Fruit fly (Drosophila melanogaster) whole organism, embryonic: ENCODE measurements around the gene spn-F.

ENCODE experiments used
- Bgb ChIP-seq: fragments of 200-800 bp; sonication (Bioruptor generic); IDR thresholded peaks from 2 replicates; pipeline ENCODE4 v1.3.6; 2022; ENCODE audit warnings: missing biosample characterization, missing genetic modification characterization; ENCODE audit not compliant: partially characterized antibody
- BtbVII ChIP-seq: fragments of 200-800 bp; sonication (Bioruptor generic); optimal IDR thresholded peaks from 3 replicates; lab custom pipeline; 2017; ENCODE audit warnings: missing biosample characterization, mild to moderate bottlenecking, missing genetic modification characterization
- Bteb2 ChIP-seq: fragments of 200-800 bp; sonication (Bioruptor generic); optimal IDR thresholded peaks from 2 replicates; lab custom pipeline; 2016; ENCODE audit warnings: missing biosample characterization, missing genetic modification characterization
- CG10366 ChIP-seq: fragments of 200-800 bp; sonication (Bioruptor generic); IDR thresholded peaks from 2 replicates; pipeline ENCODE4 v1.3.6; 2022; ENCODE audit warnings: missing biosample characterization, missing genetic modification characterization
- CG11093 ChIP-seq: fragments of 200-800 bp; sonication (Bioruptor generic); IDR thresholded peaks from 3 replicates; pipeline ENCODE4 v1.3.6; 2022; ENCODE audit warnings: missing biosample characterization, missing genetic modification characterization
- CG11723 ChIP-seq: fragments of 200-800 bp; sonication (Bioruptor generic); optimal IDR thresholded peaks from 2 replicates; lab custom pipeline; 2017; ENCODE audit warnings: missing biosample characterization, mild to moderate bottlenecking, missing genetic modification characterization
- CG12071 ChIP-seq: fragments of 200-800 bp; sonication (Bioruptor generic); optimal IDR thresholded peaks from 3 replicates; lab custom pipeline; 2018; ENCODE audit warnings: missing biosample characterization, mild to moderate bottlenecking, missing genetic modification characterization
- CG13775 ChIP-seq: fragments of 200-800 bp; sonication (Bioruptor generic); optimal IDR thresholded peaks from 3 replicates; lab custom pipeline; 2017; ENCODE audit warnings: missing biosample characterization, mild to moderate bottlenecking, missing genetic modification characterization
- CG14441 ChIP-seq: fragments of 200-800 bp; sonication (Bioruptor generic); IDR thresholded peaks from 2 replicates; pipeline ENCODE4 v1.3.6; 2022; ENCODE audit warnings: missing biosample characterization, missing genetic modification characterization
- CG1647 ChIP-seq: fragments of 200-800 bp; sonication (Bioruptor generic); optimal IDR thresholded peaks from 3 replicates; lab custom pipeline; 2016; ENCODE audit warnings: missing biosample characterization, missing genetic modification characterization
- CG16813 ChIP-seq: fragments of 200-800 bp; sonication (Bioruptor generic); IDR thresholded peaks from 3 replicates; pipeline ENCODE4 v1.3.6; 2022; ENCODE audit warnings: missing biosample characterization, missing genetic modification characterization; ENCODE audit not compliant: partially characterized antibody
- CG30403 ChIP-seq: fragments of 200-800 bp; sonication (Bioruptor generic); optimal IDR thresholded peaks from 3 replicates; lab custom pipeline; 2016; ENCODE audit warnings: missing biosample characterization, missing genetic modification characterization
- CG31224 ChIP-seq: fragments of 200-800 bp; sonication (Bioruptor generic); IDR thresholded peaks from 2 replicates; pipeline ENCODE4 v1.3.6; 2022; ENCODE audit warnings: missing biosample characterization, missing genetic modification characterization
- CG31388 ChIP-seq: fragments of 200-800 bp; sonication (Bioruptor generic); optimal IDR thresholded peaks from 2 replicates; lab custom pipeline; 2016; ENCODE audit warnings: missing biosample characterization, missing genetic modification characterization
- CG4360 ChIP-seq: fragments of 200-800 bp; sonication (Bioruptor generic); IDR thresholded peaks from 2 replicates; pipeline ENCODE4 v1.3.6; 2022; ENCODE audit warnings: missing biosample characterization, missing genetic modification characterization
- CG43689 ChIP-seq: fragments of 200-800 bp; sonication (Bioruptor generic); IDR thresholded peaks from 2 replicates; pipeline ENCODE4 v1.3.6; 2022; ENCODE audit warnings: missing biosample characterization, missing genetic modification characterization
- CG6765 ChIP-seq: fragments of 200-800 bp; sonication (Bioruptor generic); optimal IDR thresholded peaks from 3 replicates; lab custom pipeline; 2017; ENCODE audit warnings: missing biosample characterization, mild to moderate bottlenecking, missing genetic modification characterization
- CG7839 ChIP-seq: fragments of 200-800 bp; sonication (Bioruptor generic); optimal IDR thresholded peaks from 3 replicates; lab custom pipeline; 2018; ENCODE audit warnings: missing biosample characterization, mild to moderate bottlenecking, missing genetic modification characterization, moderate library complexity
- CG8388 ChIP-seq: fragments of 200-800 bp; sonication (Bioruptor generic); optimal IDR thresholded peaks from 2 replicates; lab custom pipeline; 2019; ENCODE audit warnings: missing biosample characterization, mild to moderate bottlenecking, missing genetic modification characterization, moderate library complexity
- CG8924 ChIP-seq: fragments of 200-800 bp; optimal IDR thresholded peaks from 3 replicates; lab custom pipeline; 2019; ENCODE audit warnings: missing biosample characterization, mild to moderate bottlenecking, missing genetic modification characterization, moderate library complexity
- CTCF ChIP-seq: fragments of 200-800 bp; sonication (Bioruptor generic); optimal IDR thresholded peaks from 2 replicates; lab custom pipeline; 2017; ENCODE audit warnings: missing biosample characterization, mild to moderate bottlenecking, missing genetic modification characterization, moderate library complexity
- D19A ChIP-seq: fragments of 200-800 bp; optimal IDR thresholded peaks from 3 replicates; lab custom pipeline; 2019; ENCODE audit warnings: missing biosample characterization, mild to moderate bottlenecking, missing genetic modification characterization, moderate library complexity
- Dll ChIP-seq: fragments of 200-800 bp; sonication (Bioruptor generic); IDR thresholded peaks from 4 replicates; pipeline ENCODE4 v1.3.6; 2022; ENCODE audit warnings: missing biosample characterization, missing genetic modification characterization; ENCODE audit not compliant: partially characterized antibody
- E2f1 ChIP-seq: fragments of 200-800 bp; sonication (Bioruptor generic); IDR thresholded peaks from 2 replicates; pipeline ENCODE4 v1.3.6; 2022; ENCODE audit warnings: missing biosample characterization, missing genetic modification characterization
- ERR ChIP-seq: fragments of 200-800 bp; sonication (Bioruptor generic); optimal IDR thresholded peaks from 2 replicates; lab custom pipeline; 2016; ENCODE audit warnings: missing biosample characterization, missing genetic modification characterization
- Gsc ChIP-seq: fragments of 200-800 bp; sonication (Bioruptor generic); IDR thresholded peaks from 2 replicates; pipeline ENCODE4 v1.3.6; 2022; ENCODE audit warnings: missing biosample characterization, missing genetic modification characterization
- Lim3 ChIP-seq: fragments of 200-800 bp; sonication (Bioruptor generic); IDR thresholded peaks from 2 replicates; pipeline ENCODE4 v1.3.6; 2022; ENCODE audit warnings: missing biosample characterization, missing genetic modification characterization
- Mes4 ChIP-seq: fragments of 200-800 bp; sonication (Bioruptor generic); optimal IDR thresholded peaks from 2 replicates; lab custom pipeline; 2016; ENCODE audit warnings: missing biosample characterization, missing genetic modification characterization
- Neu2 ChIP-seq: fragments of 200-800 bp; sonication (Bioruptor generic); optimal IDR thresholded peaks from 3 replicates; lab custom pipeline; 2016; ENCODE audit warnings: missing biosample characterization, missing genetic modification characterization, borderline replicate concordance
- Oli ChIP-seq: fragments of 200-800 bp; sonication (Bioruptor generic); optimal IDR thresholded peaks from 2 replicates; lab custom pipeline; 2018; ENCODE audit warnings: missing biosample characterization, mild to moderate bottlenecking, missing genetic modification characterization, moderate library complexity
- bbx ChIP-seq: fragments of 200-800 bp; sonication (Bioruptor generic); IDR thresholded peaks from 2 replicates; pipeline ENCODE4 v1.3.6; 2022; ENCODE audit warnings: missing biosample characterization, missing genetic modification characterization; ENCODE audit not compliant: partially characterized antibody
- bcd ChIP-seq: fragments of 200-800 bp; sonication (Bioruptor generic); optimal IDR thresholded peaks from 2 replicates; lab custom pipeline; 2017; ENCODE audit warnings: missing biosample characterization, mild to moderate bottlenecking, missing genetic modification characterization
- bowl ChIP-seq: fragments of 200-800 bp; sonication (Bioruptor generic); IDR thresholded peaks from 2 replicates; pipeline ENCODE4 v1.3.6; 2022; ENCODE audit warnings: missing biosample characterization, missing genetic modification characterization
- cad ChIP-seq: fragments of >200 bp; optimal IDR thresholded peaks from 2 replicates; lab custom pipeline; 2017; ENCODE audit warnings: missing biosample characterization, missing genetic modification characterization
- dati ChIP-seq: fragments of 200-800 bp; sonication (Bioruptor generic); IDR thresholded peaks from 2 replicates; pipeline ENCODE4 v1.3.6; 2022; ENCODE audit warnings: missing biosample characterization, missing genetic modification characterization
- dimm ChIP-seq: fragments of 200-800 bp; sonication (Bioruptor generic); IDR thresholded peaks from 2 replicates; pipeline ENCODE4 v1.3.6; 2022; ENCODE audit warnings: missing biosample characterization, missing genetic modification characterization
- gcm2 ChIP-seq: fragments of 200-800 bp; sonication (Bioruptor generic); optimal IDR thresholded peaks from 2 replicates; lab custom pipeline; 2016; ENCODE audit warnings: missing biosample characterization, missing genetic modification characterization
- gfzf ChIP-seq: fragments of 200-800 bp; sonication (Bioruptor generic); optimal IDR thresholded peaks from 2 replicates; lab custom pipeline; 2016; ENCODE audit warnings: missing biosample characterization, mild to moderate bottlenecking, missing genetic modification characterization, moderate library complexity
- grau ChIP-seq: fragments of 200-800 bp; optimal IDR thresholded peaks from 3 replicates; lab custom pipeline; 2019; ENCODE audit warnings: missing biosample characterization, mild to moderate bottlenecking, missing genetic modification characterization, moderate library complexity
- insv ChIP-seq, 2 experiments: fragments of 200-800 bp; sonication (Bioruptor generic); optimal IDR thresholded peaks; 3 replicates each; lab custom pipeline; 2016 to 2018; ENCODE audit warnings: missing biosample characterization in 2 of 2, missing genetic modification characterization in 2 of 2
- nom ChIP-seq: fragments of 200-800 bp; sonication (Bioruptor generic); optimal IDR thresholded peaks from 2 replicates; lab custom pipeline; 2017; ENCODE audit warnings: missing biosample characterization, missing genetic modification characterization, mild to moderate bottlenecking, moderate library complexity, missing genetic modification reagents
- pnt ChIP-seq: fragments of 200-800 bp; sonication (Bioruptor generic); optimal IDR thresholded peaks from 3 replicates; lab custom pipeline; 2016; ENCODE audit warnings: missing biosample characterization, missing genetic modification characterization
- sens ChIP-seq: fragments of 200-800 bp; sonication (Bioruptor generic); peaks from one replicate; lab custom pipeline; 2016; ENCODE audit warnings: missing biosample characterization, missing genetic modification characterization
- sens-2 ChIP-seq: fragments of 200-800 bp; sonication (Bioruptor generic); IDR thresholded peaks from 2 replicates; pipeline ENCODE4 v1.3.6; 2022; ENCODE audit warnings: missing biosample characterization, missing genetic modification characterization
- sr ChIP-seq: fragments of 200-800 bp; sonication (Bioruptor generic); IDR thresholded peaks from 3 replicates; pipeline ENCODE4 v1.3.6; 2022; ENCODE audit warnings: missing biosample characterization, missing genetic modification characterization
- tap ChIP-seq: fragments of 200-800 bp; optimal IDR thresholded peaks from 3 replicates; lab custom pipeline; 2019; ENCODE audit warnings: missing biosample characterization, mild to moderate bottlenecking, missing genetic modification characterization, moderate library complexity
- tna ChIP-seq: fragments of 200-800 bp; sonication (Bioruptor generic); IDR thresholded peaks from 2 replicates; pipeline ENCODE4 v1.3.6; 2022; ENCODE audit warnings: missing biosample characterization, missing genetic modification characterization; ENCODE audit not compliant: partially characterized antibody
- unpg ChIP-seq: fragments of 200-800 bp; sonication (Bioruptor generic); optimal IDR thresholded peaks from 3 replicates; lab custom pipeline; 2018; ENCODE audit warnings: missing biosample characterization, mild to moderate bottlenecking, missing genetic modification characterization, moderate library complexity

Gene spn-F

DNA sequence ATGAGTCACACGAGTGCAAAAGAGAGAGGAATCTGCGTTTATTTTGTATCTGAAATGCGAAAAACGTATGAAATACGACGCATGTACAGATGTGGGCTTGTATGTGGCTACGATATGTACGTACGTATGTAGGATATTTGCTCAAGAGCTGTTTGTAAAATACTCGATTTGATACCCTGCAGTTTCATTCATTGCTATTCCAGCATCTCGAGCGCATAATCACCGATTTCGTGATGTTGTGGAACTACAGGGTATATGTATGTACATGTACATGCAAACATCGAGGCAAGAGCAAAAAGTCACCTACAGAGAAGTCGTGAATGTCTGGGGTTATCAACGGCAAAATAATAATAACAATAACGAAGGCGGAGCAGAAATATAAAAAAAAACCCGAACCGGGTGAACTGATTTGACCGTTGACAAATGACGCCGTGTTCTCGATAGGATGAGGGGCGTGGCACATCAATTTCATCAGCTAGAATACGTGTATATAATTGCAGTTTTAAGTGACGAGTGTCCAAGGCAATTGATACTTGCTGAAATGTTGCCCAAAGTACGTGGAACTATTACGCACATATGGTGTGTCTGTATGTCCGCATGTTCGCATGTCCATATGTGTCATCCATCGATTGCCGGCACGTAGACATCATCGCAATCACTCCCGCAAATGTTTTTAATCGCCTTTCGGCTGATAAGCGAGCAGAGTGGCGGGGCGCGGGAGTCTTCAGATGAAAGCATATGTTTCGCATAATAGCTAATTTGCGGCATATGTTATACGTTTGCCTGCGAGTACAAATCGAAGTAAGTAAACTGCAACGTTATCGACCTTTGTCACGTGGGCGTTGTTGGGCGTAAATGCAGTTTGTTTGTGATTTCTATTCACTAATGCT lies 30.7 kb upstream of the spn-F start (continued):
- TF ChIP-seq Bteb2 (GFP tag; lab: Kevin White, UChicago) (no peak), Bgb (no peak)

DNA sequence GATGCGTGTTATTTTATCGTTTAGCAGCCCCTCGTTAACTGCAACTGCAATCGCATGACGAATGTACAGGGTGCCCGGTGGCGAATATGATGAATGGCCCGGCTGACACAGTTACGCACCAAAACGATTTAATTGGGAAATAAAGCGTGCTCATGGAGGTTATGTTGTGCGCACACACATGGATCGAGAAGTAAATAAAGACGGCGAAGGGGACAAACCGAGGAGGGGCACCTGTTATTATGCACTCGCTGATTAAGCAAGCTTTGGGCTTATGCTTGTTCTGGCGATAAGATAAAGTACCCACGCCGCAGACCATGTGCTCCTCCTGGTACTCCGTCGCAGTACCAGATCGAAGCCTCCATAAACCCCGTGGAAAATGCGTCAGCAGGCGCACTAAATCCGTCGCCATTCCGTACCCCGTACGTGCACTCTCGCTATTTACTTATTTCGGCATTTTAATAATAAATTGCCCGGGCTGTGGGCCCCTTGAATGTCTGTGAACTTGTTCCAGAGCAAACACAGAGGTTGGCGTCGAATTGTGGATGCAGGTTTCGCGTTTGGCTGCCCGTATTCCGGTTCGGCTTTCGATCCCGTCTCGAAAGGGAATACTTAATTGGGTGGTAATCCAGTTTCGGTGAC lies 29.8 kb upstream of the spn-F start:
- no peak for TF ChIP-seq CG30403 (GFP tag; lab: Kevin White, UChicago)
- TF ChIP-seq insv (GFP tag; optimal IDR thresholded peaks at IDR 0.05; lab: Kevin White, UChicago): no peak
- TF ChIP-seq CG11093 (GFP tag; lab: Robert Waterston, UW): no peak
- peak; percentile 72 for TF ChIP-seq CG10366 (GFP tag; lab: Robert Waterston, UW)
- no peak for TF ChIP-seq CTCF (GFP tag; lab: Kevin White, UChicago)
- no peak for TF ChIP-seq Oli (tag; lab: Kevin White, UChicago)
- peak; percentile 50 for TF ChIP-seq sens-2 (GFP tag; lab: Robert Waterston, UW)
- 0 out of 4 replicates have a peak, but pooled peaks have one; percentile 13 for TF ChIP-seq Dll (GFP tag; lab: Robert Waterston, UW)
- TF ChIP-seq CG13775 (GFP tag; lab: Kevin White, UChicago): no peak
- TF ChIP-seq Mes4 (GFP tag; lab: Kevin White, UChicago): no peak
- 0 out of 3 replicates have a peak, but pooled peaks have one; percentile 14 for TF ChIP-seq sr (GFP tag; lab: Robert Waterston, UW)
- no peak for TF ChIP-seq gfzf (GFP tag; lab: Kevin White, UChicago)
- TF ChIP-seq E2f1 (GFP tag; lab: Robert Waterston, UW): no peak
- TF ChIP-seq BtbVII: no peak
- TF ChIP-seq CG6765 (GFP tag; lab: Kevin White, UChicago): no peak
- no peak for TF ChIP-seq grau (tag; lab: Kevin White, UChicago)
- TF ChIP-seq CG8388 (GFP tag; lab: Kevin White, UChicago): no peak
- no peak for TF ChIP-seq cad
- no peak for TF ChIP-seq sens (GFP tag; lab: Kevin White, UChicago)
- TF ChIP-seq D19A: no peak
- no peak for TF ChIP-seq CG14441 (GFP tag; lab: Robert Waterston, UW)
- TF ChIP-seq Lim3 (GFP tag; lab: Robert Waterston, UW): no peak
- no peak for TF ChIP-seq CG7839 (tag; lab: Kevin White, UChicago)
- no peak for TF ChIP-seq CG43689
- TF ChIP-seq ERR (GFP tag; lab: Kevin White, UChicago): no peak
- no peak for TF ChIP-seq Neu2 (GFP tag; lab: Kevin White, UChicago)
- TF ChIP-seq CG31224 (GFP tag; lab: Robert Waterston, UW): no peak
- no peak for TF ChIP-seq bbx (GFP tag; lab: Robert Waterston, UW)
- no peak for TF ChIP-seq gcm2 (GFP tag; lab: Kevin White, UChicago)
- no peak for TF ChIP-seq CG16813 (GFP tag; lab: Robert Waterston, UW)
- TF ChIP-seq dimm (GFP tag; lab: Robert Waterston, UW): no peak
- TF ChIP-seq unpg (GFP tag; lab: Kevin White, UChicago): no peak
- TF ChIP-seq dati (GFP tag; lab: Robert Waterston, UW): no peak
- no peak for TF ChIP-seq CG31388
- no peak for TF ChIP-seq tna (GFP tag; lab: Robert Waterston, UW)
- TF ChIP-seq tap: no peak
- TF ChIP-seq CG4360 (GFP tag; lab: Robert Waterston, UW): no peak
- no peak for TF ChIP-seq CG11723 (GFP tag; lab: Kevin White, UChicago)
- no peak for TF ChIP-seq nom (GFP tag; lab: Kevin White, UChicago)
- TF ChIP-seq pnt (GFP tag; lab: Kevin White, UChicago): no peak
- TF ChIP-seq bowl (GFP tag; lab: Robert Waterston, UW): no peak
- no peak for TF ChIP-seq Gsc
- TF ChIP-seq CG12071 (GFP tag; lab: Kevin White, UChicago): no peak
- TF ChIP-seq CG8924 (tag; lab: Kevin White, UChicago): no peak
- TF ChIP-seq bcd (GFP tag; lab: Kevin White, UChicago): no peak
- TF ChIP-seq CG1647 (GFP tag; lab: Kevin White, UChicago): no peak
